Fruit fly (Drosophila melanogaster) whole organism, embryonic: Measurements from ENCODE around the gene Ser12.

Experiments
- Abd-B ChIP-seq: fragments of 200-800 bp; sonication (Bioruptor generic); optimal IDR thresholded peaks from 2 replicates; lab custom pipeline; 2018; ENCODE audit warnings: missing biosample characterization, mild to moderate bottlenecking, missing genetic modification characterization, moderate library complexity
- Adf1 ChIP-seq: fragments of 200-800 bp; sonication (Bioruptor generic); IDR thresholded peaks from 2 replicates; pipeline ENCODE4 v1.3.6; 2022; ENCODE audit warnings: missing biosample characterization, missing genetic modification characterization
- Bteb2 ChIP-seq: fragments of 200-800 bp; sonication (Bioruptor generic); optimal IDR thresholded peaks from 2 replicates; lab custom pipeline; 2016; ENCODE audit warnings: missing biosample characterization, missing genetic modification characterization
- CG12769 ChIP-seq: fragments of 200-800 bp; sonication (Bioruptor generic); optimal IDR thresholded peaks from 2 replicates; lab custom pipeline; 2019; ENCODE audit warnings: missing biosample characterization, mild to moderate bottlenecking, missing genetic modification characterization, moderate library complexity
- CG13296 ChIP-seq: fragments of 200-800 bp; sonication (Bioruptor generic); optimal IDR thresholded peaks from 3 replicates; lab custom pipeline; 2018; ENCODE audit warnings: missing biosample characterization, mild to moderate bottlenecking, missing genetic modification characterization
- CG13624 ChIP-seq: fragments of 200-800 bp; sonication (Bioruptor generic); optimal IDR thresholded peaks from 2 replicates; lab custom pipeline; 2016; ENCODE audit warnings: missing biosample characterization, missing genetic modification characterization
- CG14860 ChIP-seq: fragments of 200-800 bp; sonication (Bioruptor generic); IDR thresholded peaks from 3 replicates; pipeline ENCODE4 v1.3.6; 2022; ENCODE audit warnings: missing biosample characterization, missing genetic modification characterization; ENCODE audit not compliant: partially characterized antibody
- CG15479 ChIP-seq: fragments of 200-800 bp; sonication (Bioruptor generic); optimal IDR thresholded peaks from 3 replicates; lab custom pipeline; 2019; ENCODE audit warnings: missing biosample characterization, mild to moderate bottlenecking, missing genetic modification characterization, moderate library complexity
- CG15601 ChIP-seq: fragments of 200-800 bp; sonication (Bioruptor generic); optimal IDR thresholded peaks from 3 replicates; lab custom pipeline; 2019; ENCODE audit warnings: missing biosample characterization, mild to moderate bottlenecking, missing genetic modification characterization, moderate library complexity
- CG18764 ChIP-seq: fragments of 200-800 bp; sonication (Bioruptor generic); optimal IDR thresholded peaks from 3 replicates; lab custom pipeline; 2016; ENCODE audit warnings: missing biosample characterization, missing genetic modification characterization
- CG2202 ChIP-seq: fragments of 200-800 bp; sonication (Bioruptor generic); optimal IDR thresholded peaks from 2 replicates; lab custom pipeline; 2018; ENCODE audit warnings: missing biosample characterization, mild to moderate bottlenecking, missing genetic modification characterization
- CG30020 ChIP-seq: fragments of 200-800 bp; optimal IDR thresholded peaks from 2 replicates; lab custom pipeline; 2019; ENCODE audit warnings: missing biosample characterization, mild to moderate bottlenecking, missing genetic modification characterization, moderate library complexity
- CG32767 ChIP-seq: fragments of 200-800 bp; sonication (Bioruptor generic); IDR thresholded peaks from 2 replicates; pipeline ENCODE4 v1.3.6; 2022; ENCODE audit warnings: missing biosample characterization, missing genetic modification characterization
- CG33213 ChIP-seq: fragments of 200-800 bp; sonication (Bioruptor generic); optimal IDR thresholded peaks from 3 replicates; lab custom pipeline; 2016; ENCODE audit warnings: missing biosample characterization, missing genetic modification characterization
- CG4282 ChIP-seq: fragments of 200-800 bp; sonication (Bioruptor generic); optimal IDR thresholded peaks from 2 replicates; lab custom pipeline; 2016; ENCODE audit warnings: missing biosample characterization, missing genetic modification characterization
- CG4360 ChIP-seq: fragments of 200-800 bp; sonication (Bioruptor generic); IDR thresholded peaks from 2 replicates; pipeline ENCODE4 v1.3.6; 2022; ENCODE audit warnings: missing biosample characterization, missing genetic modification characterization
- CG4730 ChIP-seq: fragments of 200-800 bp; sonication (Bioruptor generic); IDR thresholded peaks from 2 replicates; pipeline ENCODE4 v1.3.6; 2022; ENCODE audit warnings: missing biosample characterization, missing genetic modification characterization
- CG6765 ChIP-seq: fragments of 200-800 bp; sonication (Bioruptor generic); optimal IDR thresholded peaks from 3 replicates; lab custom pipeline; 2017; ENCODE audit warnings: missing biosample characterization, mild to moderate bottlenecking, missing genetic modification characterization
- D19B ChIP-seq: fragments of 200-800 bp; sonication (Bioruptor generic); optimal IDR thresholded peaks from 2 replicates; lab custom pipeline; 2017; ENCODE audit warnings: missing biosample characterization, mild to moderate bottlenecking, missing genetic modification characterization
- Dip2 ChIP-seq: fragments of 200-800 bp; sonication (Bioruptor generic); IDR thresholded peaks from 2 replicates; pipeline ENCODE4 v1.3.6; 2022; ENCODE audit warnings: missing biosample characterization, missing genetic modification characterization
- GATAe ChIP-seq: fragments of 200-800 bp; sonication (Bioruptor generic); conservative IDR thresholded peaks from 2 replicates; pipeline ENCODE4 v1.3.6; 2022; ENCODE audit warnings: missing biosample characterization, missing genetic modification characterization
- HmgD ChIP-seq: fragments of 200-800 bp; sonication (Bioruptor generic); optimal IDR thresholded peaks from 3 replicates; lab custom pipeline; 2016; ENCODE audit warnings: missing biosample characterization, missing genetic modification characterization
- Hmx ChIP-seq: fragments of 200-800 bp; sonication (Bioruptor generic); optimal IDR thresholded peaks from 2 replicates; lab custom pipeline; 2016; ENCODE audit warnings: missing biosample characterization, missing genetic modification characterization
- MTF-1 ChIP-seq: fragments of 200-800 bp; sonication (Bioruptor generic); optimal IDR thresholded peaks from 2 replicates; lab custom pipeline; 2018; ENCODE audit warnings: missing biosample characterization, mild to moderate bottlenecking, missing genetic modification characterization, borderline replicate concordance
- Max ChIP-seq: fragments of 200-800 bp; sonication (Bioruptor generic); optimal IDR thresholded peaks from 2 replicates; lab custom pipeline; 2016; ENCODE audit warnings: missing biosample characterization, mild to moderate bottlenecking, missing genetic modification characterization
- Stat92E ChIP-seq, 3 experiments: fragments of >200 bp in 2 of 3; fragments of 200-800 bp in 1 of 3; sonication (Bioruptor generic) in 1 of 3; optimal IDR thresholded peaks; 2 replicates each; lab custom pipeline; 2017 to 2019; ENCODE audit warnings: missing biosample characterization in 3 of 3, missing genetic modification characterization in 3 of 3, mild to moderate bottlenecking in 1 of 3, moderate library complexity in 1 of 3
- YL-1 ChIP-seq: fragments of 200-800 bp; sonication (Bioruptor generic); optimal IDR thresholded peaks from 3 replicates; lab custom pipeline; 2017; ENCODE audit warnings: missing biosample characterization, mild to moderate bottlenecking, missing genetic modification characterization
- bbx ChIP-seq: fragments of 200-800 bp; sonication (Bioruptor generic); IDR thresholded peaks from 2 replicates; pipeline ENCODE4 v1.3.6; 2022; ENCODE audit warnings: missing biosample characterization, missing genetic modification characterization; ENCODE audit not compliant: partially characterized antibody
- bigmax ChIP-seq: fragments of 200-800 bp; sonication (Bioruptor generic); optimal IDR thresholded peaks from 2 replicates; lab custom pipeline; 2018; ENCODE audit warnings: missing biosample characterization, mild to moderate bottlenecking, missing genetic modification characterization
- btn ChIP-seq: fragments of 200-800 bp; sonication (Bioruptor generic); optimal IDR thresholded peaks from 2 replicates; lab custom pipeline; 2016; ENCODE audit warnings: missing biosample characterization, missing genetic modification characterization
- croc ChIP-seq: fragments of 200-800 bp; sonication (Bioruptor generic); conservative IDR thresholded peaks from 3 replicates; pipeline ENCODE4 v1.3.6; 2022; ENCODE audit warnings: missing biosample characterization, missing genetic modification characterization
- danr ChIP-seq: fragments of 200-800 bp; sonication (Bioruptor generic); IDR thresholded peaks from 2 replicates; pipeline ENCODE4 v1.3.6; 2022; ENCODE audit warnings: missing biosample characterization, missing genetic modification characterization
- dm ChIP-seq: fragments of 200-800 bp; sonication (Bioruptor generic); optimal IDR thresholded peaks from 3 replicates; lab custom pipeline; 2016; ENCODE audit warnings: missing biosample characterization, missing genetic modification characterization
- exex ChIP-seq: fragments of 200-800 bp; sonication (Bioruptor generic); optimal IDR thresholded peaks from 4 replicates; lab custom pipeline; 2018; ENCODE audit warnings: missing biosample characterization, mild to moderate bottlenecking, missing genetic modification characterization, moderate library complexity
- fru ChIP-seq: fragments of >200 bp; optimal IDR thresholded peaks from 2 replicates; lab custom pipeline; 2017
- gcm2 ChIP-seq: fragments of 200-800 bp; sonication (Bioruptor generic); optimal IDR thresholded peaks from 2 replicates; lab custom pipeline; 2016; ENCODE audit warnings: missing biosample characterization, missing genetic modification characterization
- grau ChIP-seq: fragments of 200-800 bp; optimal IDR thresholded peaks from 3 replicates; lab custom pipeline; 2019; ENCODE audit warnings: missing biosample characterization, mild to moderate bottlenecking, missing genetic modification characterization, moderate library complexity
- h ChIP-seq: fragments of >200 bp; optimal IDR thresholded peaks from 2 replicates; lab custom pipeline; 2017
- insv ChIP-seq, 2 experiments: fragments of 200-800 bp; sonication (Bioruptor generic); optimal IDR thresholded peaks; 3 replicates each; lab custom pipeline; 2016 to 2018; ENCODE audit warnings: missing biosample characterization in 2 of 2, missing genetic modification characterization in 2 of 2
- lbe ChIP-seq: fragments of 200-800 bp; sonication (Bioruptor generic); optimal IDR thresholded peaks from 2 replicates; lab custom pipeline; 2016; ENCODE audit warnings: missing biosample characterization, mild to moderate bottlenecking, missing genetic modification characterization
- lilli ChIP-seq: fragments of 200-800 bp; sonication (Bioruptor generic); optimal IDR thresholded peaks from 3 replicates; lab custom pipeline; 2016; ENCODE audit warnings: missing biosample characterization, missing genetic modification characterization
- maf-S ChIP-seq: fragments of 200-800 bp; sonication (Bioruptor generic); optimal IDR thresholded peaks from 2 replicates; lab custom pipeline; 2016; ENCODE audit warnings: missing biosample characterization, missing genetic modification characterization
- mirr ChIP-seq: fragments of 200-800 bp; sonication (Bioruptor generic); optimal IDR thresholded peaks from 3 replicates; lab custom pipeline; 2018; ENCODE audit warnings: missing biosample characterization, mild to moderate bottlenecking, missing genetic modification characterization
- nau ChIP-seq: fragments of 200-800 bp; sonication (Bioruptor generic); optimal IDR thresholded peaks from 3 replicates; lab custom pipeline; 2017; ENCODE audit warnings: missing biosample characterization, mild to moderate bottlenecking, missing genetic modification characterization, missing genetic modification reagents
- otp ChIP-seq: fragments of 200-800 bp; sonication (Bioruptor generic); IDR thresholded peaks from 3 replicates; pipeline ENCODE4, ENCODE4 v1.3.6; 2022; ENCODE audit warnings: missing biosample characterization, missing genetic modification characterization
- phol ChIP-seq: fragments of 200-800 bp; sonication (Bioruptor generic); optimal IDR thresholded peaks from 3 replicates; lab custom pipeline; 2018; ENCODE audit warnings: missing biosample characterization, mild to moderate bottlenecking, missing genetic modification characterization, moderate library complexity
- run ChIP-seq: fragments of 200-800 bp; sonication (Bioruptor generic); optimal IDR thresholded peaks from 3 replicates; lab custom pipeline; 2018; ENCODE audit warnings: missing biosample characterization, mild to moderate bottlenecking, missing genetic modification characterization
- slbo ChIP-seq: fragments of 200-800 bp; sonication (Bioruptor generic); IDR thresholded peaks from 2 replicates; pipeline ENCODE4 v1.3.6; 2022; ENCODE audit warnings: missing biosample characterization, missing genetic modification characterization
- tap ChIP-seq: fragments of 200-800 bp; optimal IDR thresholded peaks from 3 replicates; lab custom pipeline; 2019; ENCODE audit warnings: missing biosample characterization, mild to moderate bottlenecking, missing genetic modification characterization, moderate library complexity
- trem ChIP-seq: fragments of 200-800 bp; optimal IDR thresholded peaks from 3 replicates; lab custom pipeline; 2019; ENCODE audit warnings: missing biosample characterization, mild to moderate bottlenecking, missing genetic modification characterization, moderate library complexity
- zfh2 ChIP-seq: fragments of 200-800 bp; sonication (Bioruptor generic); optimal IDR thresholded peaks from 2 replicates; lab custom pipeline; 2016; ENCODE audit warnings: missing biosample characterization, missing genetic modification characterization

The Ser12 gene

dm6 chr2L:2221649-2222150 is 29.4 kb downstream of the Ser12 start (continued):
- TF ChIP-seq slbo (GFP tag; lab: Robert Waterston, UW) (peak; percentile 99), dm (GFP tag; lab: Kevin White, UChicago) (peak; percentile 86), CG30020 (peak; percentile 76), MTF-1 (GFP tag; lab: Kevin White, UChicago) (peak; percentile 92), CG33213 (GFP tag; lab: Kevin White, UChicago) (peak; percentile 87), CG15479 (GFP tag; lab: Kevin White, UChicago) (peak; percentile 75), CG4360 (GFP tag; lab: Robert Waterston, UW) (peak; percentile 80), CG13624 (GFP tag; lab: Kevin White, UChicago) (peak; percentile 96), gcm2 (GFP tag; lab: Kevin White, UChicago) (peak; percentile 85), Hmx (GFP tag; lab: Kevin White, UChicago) (peak; percentile 78), trem (tag; lab: Kevin White, UChicago) (peak; percentile 88), h (lab: Kevin White, UChicago) (no peak), YL-1 (GFP tag; lab: Kevin White, UChicago) (peak; percentile 66), btn (GFP tag; lab: Kevin White, UChicago) (peak; percentile 87), Dip2 (GFP tag; lab: Robert Waterston, UW) (peak; percentile 67; the same call in 1 of the 2 replicates), CG6765 (peak; percentile 93), HmgD (GFP tag; lab: Kevin White, UChicago) (peak; percentile 81), Abd-B (GFP tag; lab: Kevin White, UChicago) (peak; percentile 92), nau (GFP tag; lab: Kevin White, UChicago) (peak; percentile 92), phol (tag; lab: Kevin White, UChicago) (peak; percentile 92), maf-S (GFP tag; lab: Kevin White, UChicago) (peak; percentile 94), CG12769 (peak; percentile 99), Adf1 (GFP tag; lab: Robert Waterston, UW) (peak; percentile 87), fru (lab: Kevin White, UChicago) (no peak), tap (tag; lab: Kevin White, UChicago) (peak; percentile 96), Max (peak; percentile 89), GATAe (GFP tag; lab: Robert Waterston, UW) (peak; percentile 84), danr (GFP tag; lab: Robert Waterston, UW) (peak; percentile 96), bbx (GFP tag; lab: Robert Waterston, UW) (no peak), croc (GFP tag; lab: Robert Waterston, UW) (peak; percentile 91), CG32767 (GFP tag; lab: Robert Waterston, UW) (peak; percentile 96), lilli (peak; percentile 96), bigmax (GFP tag; lab: Kevin White, UChicago) (peak; percentile 65), CG14860 (GFP tag; lab: Robert Waterston, UW) (no peak), grau (tag; lab: Kevin White, UChicago) (peak; percentile 95), CG4730 (peak; percentile 95), CG2202 (tag; lab: Kevin White, UChicago) (peak; percentile 94), otp (peak; percentile 98), D19B (peak; percentile 86), Stat92E (GFP tag; optimal IDR thresholded peaks at IDR 0.05; lab: Kevin White, UChicago) (peak in 1 of 3 experiments; percentile 48), CG18764 (GFP tag; lab: Kevin White, UChicago) (peak; percentile 93), run (tag; lab: Kevin White, UChicago) (peak; percentile 91), zfh2 (GFP tag; lab: Kevin White, UChicago) (peak; percentile 95), insv (GFP tag; optimal IDR thresholded peaks at IDR 0.05; lab: Kevin White, UChicago) (peak in 1 of 2 experiments; percentile 57), exex (peak; percentile 81), CG15601 (tag; lab: Kevin White, UChicago) (peak; percentile 89), mirr (peak; percentile 94), lbe (GFP tag; lab: Kevin White, UChicago) (peak; percentile 97), CG13296 (GFP tag; lab: Kevin White, UChicago) (peak; percentile 97), CG4282 (GFP tag; lab: Kevin White, UChicago) (peak; percentile 86), Bteb2 (peak; percentile 96)
